Fruit fly (Drosophila melanogaster): ENCODE data around the gene CG6527.
A peak's percentile ranks its signal among the peaks of the same experiment; 100 is the strongest.

The CG6527 gene

dm6 chr3L:10515785-10516706 is 42.8 kb downstream of the CG6527 start (continued):
- peak; percentile 9 for TF ChIP-seq dsx (GFP tag; optimal IDR thresholded peaks at IDR 0.05; ENCODE audit: poor library complexity, severe bottlenecking)
- TF ChIP-seq CG9139 (GFP tag; optimal IDR thresholded peaks at IDR 0.05): no peak
- no peak for TF ChIP-seq CG4318 (GFP tag; optimal IDR thresholded peaks at IDR 0.05)
- no peak for TF ChIP-seq net (GFP tag; optimal IDR thresholded peaks at IDR 0.05)
- no peak for TF ChIP-seq Hr4 (GFP tag; optimal IDR thresholded peaks at IDR 0.05)
- TF ChIP-seq CG15336 (GFP tag; IDR thresholded peaks at IDR 0.05): no peak
- peak; percentile 17 for TF ChIP-seq fkh (GFP tag; optimal IDR thresholded peaks at IDR 0.05)
- no peak for TF ChIP-seq topi (GFP tag; optimal IDR thresholded peaks at IDR 0.05)

dm6 chr3L:10514829-10515228 is 44.1 kb downstream of the CG6527 start:
- TF ChIP-seq CG32006 (GFP tag; optimal IDR thresholded peaks at IDR 0.05): peak; percentile 9
- TF ChIP-seq CG7368 (GFP tag; optimal IDR thresholded peaks at IDR 0.05): no peak
- no peak for TF ChIP-seq CG8119 (GFP tag; IDR thresholded peaks at IDR 0.05)
- TF ChIP-seq CG16779 (tag; optimal IDR thresholded peaks at IDR 0.05): no peak
- TF ChIP-seq Eip78C (GFP tag): peak; percentile 3
- TF ChIP-seq CG8319 (GFP tag; optimal IDR thresholded peaks at IDR 0.05): no peak
- TF ChIP-seq CG15336 (GFP tag; IDR thresholded peaks at IDR 0.05): peak; percentile 41; the same call in 1 of the 2 replicates
- no peak for TF ChIP-seq Sox14 (GFP tag; optimal IDR thresholded peaks at IDR 0.05)
- no peak for TF ChIP-seq CG10669 (GFP tag; optimal IDR thresholded peaks at IDR 0.05)
- TF ChIP-seq CG3919 (GFP tag; optimal IDR thresholded peaks at IDR 0.05): no peak
- TF ChIP-seq Hr4 (GFP tag; optimal IDR thresholded peaks at IDR 0.05): peak; percentile 7
- TF ChIP-seq vri (GFP tag; optimal IDR thresholded peaks at IDR 0.05): no peak
- TF ChIP-seq Smox (GFP tag; optimal IDR thresholded peaks at IDR 0.05): no peak
- no peak for TF ChIP-seq topi (GFP tag; optimal IDR thresholded peaks at IDR 0.05)
- peak; percentile 9 for TF ChIP-seq Ets96B (tag; optimal IDR thresholded peaks at IDR 0.05)
- no peak for TF ChIP-seq esn (GFP tag; optimal IDR thresholded peaks at IDR 0.05)
- TF ChIP-seq svp (GFP tag): peak; percentile 31
- no peak for TF ChIP-seq Eip93F (GFP tag; optimal IDR thresholded peaks at IDR 0.05)
- TF ChIP-seq CG31627 (GFP tag; optimal IDR thresholded peaks at IDR 0.05): no peak
- TF ChIP-seq eg (GFP tag; IDR thresholded peaks at IDR 0.05): 0 out of 3 replicates have a peak, but pooled peaks have one; percentile 47
- TF ChIP-seq dsx (GFP tag; optimal IDR thresholded peaks at IDR 0.05; ENCODE audit: poor library complexity, severe bottlenecking): no peak

- TF ChIP-seq CG15336 (GFP tag; IDR thresholded peaks at IDR 0.05) (no peak), CG8119 (GFP tag; IDR thresholded peaks at IDR 0.05) (no peak), fd85E (GFP tag; optimal IDR thresholded peaks at IDR 0.05) (no peak), svp (GFP tag) (no peak)
These were observed 45.5 kb downstream of the CG6527 start for dm6 chr3L:10513412-10513811.

dm6 chr3L:10507971-10508370 is 50.9 kb downstream of the CG6527 start:
- TF ChIP-seq esn (GFP tag; optimal IDR thresholded peaks at IDR 0.05) (no peak), CG6808 (GFP tag; optimal IDR thresholded peaks at IDR 0.05) (peak; percentile 100)

Data from whole organism, prepupa.